Worm (Caenorhabditis elegans): ENCODE results near the gene hal-3.

The hal-3 gene

ce11 chrII:9617039-9617901, at the start of gene hal-3:
TSS of gene hal-3 (minus strand) at chrII:9617125.
- TF ChIP-seq med-1 (GFP tag; optimal IDR thresholded peaks at IDR 0.05; ENCODE audit: insufficient read depth) (no peak), T22C8.4 (GFP tag; IDR thresholded peaks at IDR 0.05) (0 out of 2 replicates have a peak, but pooled peaks have one; percentile 37)

- no peak for TF ChIP-seq tab-1 (GFP tag; IDR thresholded peaks at IDR 0.05)
- TF ChIP-seq ztf-23 (GFP tag; IDR thresholded peaks at IDR 0.05), result no peak
- TF ChIP-seq flt-1 (GFP tag; IDR thresholded peaks at IDR 0.05), result no peak
- no peak for TF ChIP-seq ztf-29 (GFP tag; IDR thresholded peaks at IDR 0.05)
- TF ChIP-seq klf-2 (GFP tag; conservative IDR thresholded peaks at IDR 0.05), result no peak
- TF ChIP-seq ref-1 (GFP tag; conservative IDR thresholded peaks at IDR 0.05), result no peak
- no peak for TF ChIP-seq cog-1 (tag; optimal IDR thresholded peaks at IDR 0.05)
- no peak for TF ChIP-seq T22C8.4 (GFP tag; IDR thresholded peaks at IDR 0.05)
- no peak for TF ChIP-seq med-1 (GFP tag; optimal IDR thresholded peaks at IDR 0.05; ENCODE audit: insufficient read depth)
These were observed 48.7 kb upstream of the hal-3 start, which contains the start of gene ZK1320.5 for ce11 chrII:9665577-9665976. TSS of gene ZK1320.5 (minus strand) at chrII:9665677.

DNA sequence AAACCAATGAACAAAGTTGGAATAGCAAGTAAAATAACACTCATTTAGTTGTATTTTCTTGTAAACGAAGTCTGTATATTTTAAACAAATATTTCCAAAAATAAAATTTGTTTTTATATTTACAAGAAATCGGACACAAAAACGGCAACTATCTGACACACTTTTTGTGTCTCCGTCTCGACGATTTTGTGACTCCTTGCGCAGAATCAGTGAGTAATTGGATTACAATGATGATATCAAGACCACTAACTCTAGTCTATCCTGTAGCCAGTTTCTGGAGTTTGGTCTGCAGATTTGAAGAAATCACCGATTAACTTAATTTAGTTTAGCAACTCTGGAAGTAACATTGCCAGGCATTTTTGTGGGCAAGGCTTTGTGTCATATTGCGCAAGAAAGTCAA, 45.9 kb upstream of the hal-3 start, which contains the start of gene cyp-13A10:
TSS of gene cyp-13A10 (minus strand) at position 88 of the 400 bp plus-strand sequence.
- TF ChIP-seq T22C8.4 (GFP tag; IDR thresholded peaks at IDR 0.05) (no peak), ztf-23 (GFP tag; IDR thresholded peaks at IDR 0.05) (no peak), ztf-29 (GFP tag; IDR thresholded peaks at IDR 0.05) (no peak), cog-1 (tag; optimal IDR thresholded peaks at IDR 0.05) (no peak), klf-2 (GFP tag; conservative IDR thresholded peaks at IDR 0.05) (no peak), flt-1 (GFP tag; IDR thresholded peaks at IDR 0.05) (no peak), med-1 (GFP tag; optimal IDR thresholded peaks at IDR 0.05; ENCODE audit: insufficient read depth) (no peak), ref-1 (GFP tag; conservative IDR thresholded peaks at IDR 0.05) (no peak), tab-1 (GFP tag; IDR thresholded peaks at IDR 0.05) (no peak)

ce11 chrII:9662160-9662559, 45.2 kb upstream of the hal-3 start:
- TF ChIP-seq tab-1 (GFP tag; IDR thresholded peaks at IDR 0.05) (no peak), ztf-23 (GFP tag; IDR thresholded peaks at IDR 0.05) (no peak), ref-1 (GFP tag; conservative IDR thresholded peaks at IDR 0.05) (no peak), cog-1 (tag; optimal IDR thresholded peaks at IDR 0.05) (no peak), T22C8.4 (GFP tag; IDR thresholded peaks at IDR 0.05) (no peak), med-1 (GFP tag; optimal IDR thresholded peaks at IDR 0.05; ENCODE audit: insufficient read depth) (no peak), flt-1 (GFP tag; IDR thresholded peaks at IDR 0.05) (no peak), klf-2 (GFP tag; conservative IDR thresholded peaks at IDR 0.05) (no peak), ztf-29 (GFP tag; IDR thresholded peaks at IDR 0.05) (no peak)

DNA sequence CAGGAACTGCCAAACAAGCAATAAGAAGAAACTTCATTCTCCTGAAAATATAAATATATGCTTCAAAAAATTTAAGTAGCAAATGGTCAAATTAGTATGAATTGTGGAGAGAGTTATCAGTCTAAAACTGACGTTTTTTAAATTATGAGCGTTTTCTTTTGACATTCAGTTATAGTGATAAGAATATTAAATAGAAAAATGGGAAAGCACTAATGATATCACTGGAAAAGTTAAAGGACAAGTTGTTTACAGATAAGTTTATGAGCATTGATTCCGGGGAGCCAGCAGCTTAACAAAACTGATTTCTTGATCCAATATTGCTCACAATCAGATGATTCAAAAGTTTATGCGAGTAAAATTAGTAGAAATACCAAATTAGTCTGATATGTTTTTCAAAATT, 43.5 kb upstream of the hal-3 start, which contains the start of gene ZK1320.3:
TSS of gene ZK1320.3 (minus strand) at position 41 of the 400 bp plus-strand sequence.
- TF ChIP-seq ref-1 (GFP tag; conservative IDR thresholded peaks at IDR 0.05) (no peak), flt-1 (GFP tag; IDR thresholded peaks at IDR 0.05) (no peak), T22C8.4 (GFP tag; IDR thresholded peaks at IDR 0.05) (no peak), tab-1 (GFP tag; IDR thresholded peaks at IDR 0.05) (no peak), ztf-23 (GFP tag; IDR thresholded peaks at IDR 0.05) (no peak), ztf-29 (GFP tag; IDR thresholded peaks at IDR 0.05) (no peak), klf-2 (GFP tag; conservative IDR thresholded peaks at IDR 0.05) (no peak), med-1 (GFP tag; optimal IDR thresholded peaks at IDR 0.05; ENCODE audit: insufficient read depth) (no peak), cog-1 (tag; optimal IDR thresholded peaks at IDR 0.05) (no peak)

- TF ChIP-seq ztf-23 (GFP tag; IDR thresholded peaks at IDR 0.05) (no peak), T22C8.4 (GFP tag; IDR thresholded peaks at IDR 0.05) (no peak), cog-1 (tag; optimal IDR thresholded peaks at IDR 0.05) (no peak), ztf-29 (GFP tag; IDR thresholded peaks at IDR 0.05) (no peak), ref-1 (GFP tag; conservative IDR thresholded peaks at IDR 0.05) (no peak), flt-1 (GFP tag; IDR thresholded peaks at IDR 0.05) (no peak), tab-1 (GFP tag; IDR thresholded peaks at IDR 0.05) (no peak), med-1 (GFP tag; optimal IDR thresholded peaks at IDR 0.05; ENCODE audit: insufficient read depth) (no peak)
These were observed 42.0 kb upstream of the hal-3 start, which contains the start of gene ZK1320.2 for ce11 chrII:9658915-9659314. TSS of gene ZK1320.2 (minus strand) at chrII:9659002.

ce11 chrII:9656210-9656755, 39.4 kb upstream of the hal-3 start, which contains the start of gene gstk-1:
TSS of gene gstk-1 (plus strand) at chrII:9656705.
- TF ChIP-seq T22C8.4 (GFP tag; IDR thresholded peaks at IDR 0.05) (no peak), ztf-29 (GFP tag; IDR thresholded peaks at IDR 0.05) (no peak), ztf-23 (GFP tag; IDR thresholded peaks at IDR 0.05) (no peak), cog-1 (tag; optimal IDR thresholded peaks at IDR 0.05) (no peak), klf-2 (GFP tag; conservative IDR thresholded peaks at IDR 0.05) (no peak), tab-1 (GFP tag; IDR thresholded peaks at IDR 0.05) (no peak)

DNA sequence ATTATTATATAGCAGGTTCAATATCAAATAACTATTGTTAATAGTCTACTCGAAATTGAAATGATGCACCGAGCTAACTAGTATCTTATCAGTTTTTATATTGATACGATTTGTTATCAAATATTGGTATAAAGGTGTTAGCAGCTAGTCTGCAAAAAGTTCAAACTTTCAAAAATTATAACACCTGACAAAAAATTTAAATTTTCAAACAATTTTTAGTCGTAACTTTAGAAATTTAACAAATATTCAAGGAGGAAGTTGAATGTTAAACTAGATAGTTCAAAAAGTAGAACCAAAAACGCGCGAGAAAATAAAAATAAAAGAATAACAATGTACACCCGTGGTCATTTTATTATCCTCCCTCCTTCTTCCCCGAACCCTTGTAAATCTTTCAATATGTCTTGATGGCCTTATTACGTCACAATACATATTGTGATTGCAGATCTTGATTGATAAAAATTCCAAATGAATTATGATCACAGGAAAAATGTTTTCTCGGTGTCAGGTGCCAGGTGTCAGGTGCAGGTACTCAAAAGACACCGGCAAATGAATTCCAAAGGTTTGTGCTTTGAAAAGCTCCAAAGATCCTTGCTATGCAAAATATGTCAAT, 38.7 kb upstream of the hal-3 start, which contains the start of gene ZK1307.1:
TSS of gene ZK1307.1 (minus strand) at position 51 of the 610 bp plus-strand sequence.
- TF ChIP-seq flt-1 (GFP tag; IDR thresholded peaks at IDR 0.05) (no peak), ztf-29 (GFP tag; IDR thresholded peaks at IDR 0.05) (no peak), tab-1 (GFP tag; IDR thresholded peaks at IDR 0.05) (no peak), med-1 (GFP tag; optimal IDR thresholded peaks at IDR 0.05; ENCODE audit: insufficient read depth) (no peak), klf-2 (GFP tag; conservative IDR thresholded peaks at IDR 0.05) (no peak), T22C8.4 (GFP tag; IDR thresholded peaks at IDR 0.05) (no peak), cog-1 (tag; optimal IDR thresholded peaks at IDR 0.05) (no peak)

DNA sequence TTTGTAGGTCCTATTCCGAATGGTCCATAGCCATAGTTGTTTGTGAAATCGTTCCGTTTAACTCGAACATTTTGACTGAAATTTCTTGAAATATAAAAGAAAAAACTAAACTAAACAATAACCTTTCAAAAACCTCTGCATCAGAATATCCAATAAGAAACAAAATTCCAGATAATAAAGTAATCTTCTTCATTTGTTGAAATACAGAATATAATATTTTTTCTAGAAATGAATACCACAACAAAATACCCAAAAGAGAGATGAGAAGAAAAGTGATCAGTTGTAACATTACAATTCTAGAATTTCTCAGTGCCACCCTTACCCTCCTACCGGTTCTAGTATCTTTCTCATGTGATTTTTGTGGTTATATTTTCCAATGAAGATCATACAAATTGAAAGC, 36.8 kb upstream of the hal-3 start, which contains the start of gene ZK1307.2:
TSS of gene ZK1307.2 (minus strand) at position 274 of the 400 bp plus-strand sequence.
- TF ChIP-seq ztf-23 (GFP tag; IDR thresholded peaks at IDR 0.05) (no peak), med-1 (GFP tag; optimal IDR thresholded peaks at IDR 0.05; ENCODE audit: insufficient read depth) (no peak), klf-2 (GFP tag; conservative IDR thresholded peaks at IDR 0.05) (no peak), ztf-29 (GFP tag; IDR thresholded peaks at IDR 0.05) (no peak), flt-1 (GFP tag; IDR thresholded peaks at IDR 0.05) (no peak), ref-1 (GFP tag; conservative IDR thresholded peaks at IDR 0.05) (no peak), cog-1 (tag; optimal IDR thresholded peaks at IDR 0.05) (no peak), T22C8.4 (GFP tag; IDR thresholded peaks at IDR 0.05) (no peak), tab-1 (GFP tag; IDR thresholded peaks at IDR 0.05) (no peak)
